Fruit fly (Drosophila melanogaster) whole organism, embryonic: ENCODE results near the gene Tpr2.

ENCODE experiments used
- CG11504 ChIP-seq: fragments of 200-800 bp; sonication (Bioruptor generic); optimal IDR thresholded peaks from 3 replicates; lab custom pipeline; 2019; ENCODE audit warnings: missing biosample characterization, mild to moderate bottlenecking, missing genetic modification characterization, moderate library complexity
- CG12391 ChIP-seq: fragments of 200-800 bp; sonication (Bioruptor generic); optimal IDR thresholded peaks from 3 replicates; lab custom pipeline; 2018; ENCODE audit warnings: missing biosample characterization, mild to moderate bottlenecking, missing genetic modification characterization, moderate library complexity
- CG13424 ChIP-seq: fragments of 200-800 bp; sonication (Bioruptor generic); optimal IDR thresholded peaks from 2 replicates; lab custom pipeline; 2019; ENCODE audit warnings: missing biosample characterization, mild to moderate bottlenecking, missing genetic modification characterization, moderate library complexity
- CG13775 ChIP-seq: fragments of 200-800 bp; sonication (Bioruptor generic); optimal IDR thresholded peaks from 3 replicates; lab custom pipeline; 2017; ENCODE audit warnings: missing biosample characterization, mild to moderate bottlenecking, missing genetic modification characterization
- CG14441 ChIP-seq: fragments of 200-800 bp; sonication (Bioruptor generic); IDR thresholded peaks from 2 replicates; pipeline ENCODE4 v1.3.6; 2022; ENCODE audit warnings: missing biosample characterization, missing genetic modification characterization
- CG17385 ChIP-seq: fragments of 200-800 bp; sonication (Bioruptor generic); optimal IDR thresholded peaks from 3 replicates; lab custom pipeline; 2018; ENCODE audit warnings: missing biosample characterization, mild to moderate bottlenecking, missing genetic modification characterization
- CG17612 ChIP-seq: fragments of 200-800 bp; sonication (Bioruptor generic); IDR thresholded peaks from 2 replicates; pipeline ENCODE4 v1.3.6; 2022; ENCODE audit warnings: missing biosample characterization, missing genetic modification characterization
- CG18599 ChIP-seq: fragments of 200-800 bp; sonication (Bioruptor generic); optimal IDR thresholded peaks from 3 replicates; lab custom pipeline; 2017; ENCODE audit warnings: missing biosample characterization, missing genetic modification characterization, mild to moderate bottlenecking, moderate library complexity, missing genetic modification reagents
- CG2129 ChIP-seq: fragments of 200-800 bp; sonication (Bioruptor generic); IDR thresholded peaks from 2 replicates; pipeline ENCODE4 v1.3.6; 2022; ENCODE audit warnings: missing biosample characterization, missing genetic modification characterization; ENCODE audit not compliant: partially characterized antibody
- CG2199 ChIP-seq: fragments of 200-800 bp; sonication (Bioruptor generic); IDR thresholded peaks from 3 replicates; pipeline ENCODE4 v1.3.6; 2022; ENCODE audit warnings: missing biosample characterization, missing genetic modification characterization
- CG34376 ChIP-seq: fragments of 200-800 bp; sonication (Bioruptor generic); optimal IDR thresholded peaks from 2 replicates; lab custom pipeline; 2018; ENCODE audit warnings: missing biosample characterization, mild to moderate bottlenecking, missing genetic modification characterization
- CG42726 ChIP-seq: fragments of 200-800 bp; sonication (Bioruptor generic); IDR thresholded peaks from 2 replicates; pipeline ENCODE4 v1.3.6; 2022; ENCODE audit warnings: missing biosample characterization, missing genetic modification characterization; ENCODE audit not compliant: partially characterized antibody
- CG6654 ChIP-seq: fragments of 200-800 bp; sonication (Bioruptor generic); optimal IDR thresholded peaks from 2 replicates; lab custom pipeline; 2017; ENCODE audit warnings: missing biosample characterization, mild to moderate bottlenecking, missing genetic modification characterization
- CG6854 ChIP-seq: fragments of 200-800 bp; sonication (Bioruptor generic); optimal IDR thresholded peaks from 3 replicates; lab custom pipeline; 2017; ENCODE audit warnings: missing biosample characterization, mild to moderate bottlenecking, missing genetic modification characterization
- CG7786 ChIP-seq: fragments of 200-800 bp; sonication (Bioruptor generic); optimal IDR thresholded peaks from 2 replicates; lab custom pipeline; 2016; ENCODE audit warnings: missing biosample characterization, missing genetic modification characterization
- CG8388 ChIP-seq: fragments of 200-800 bp; sonication (Bioruptor generic); optimal IDR thresholded peaks from 2 replicates; lab custom pipeline; 2019; ENCODE audit warnings: missing biosample characterization, mild to moderate bottlenecking, missing genetic modification characterization, moderate library complexity
- CG8944 ChIP-seq: fragments of 200-800 bp; sonication (Bioruptor generic); optimal IDR thresholded peaks from 3 replicates; lab custom pipeline; 2016; ENCODE audit warnings: missing biosample characterization, missing genetic modification characterization
- CG9727 ChIP-seq: fragments of 200-800 bp; sonication (Bioruptor generic); optimal IDR thresholded peaks from 3 replicates; lab custom pipeline; 2017; ENCODE audit warnings: missing biosample characterization, mild to moderate bottlenecking, missing genetic modification characterization
- Dref ChIP-seq: fragments of 200-800 bp; sonication (Bioruptor generic); IDR thresholded peaks from 2 replicates; pipeline ENCODE4 v1.3.6; 2022; ENCODE audit warnings: missing biosample characterization, missing genetic modification characterization
- GATAe ChIP-seq: fragments of 200-800 bp; sonication (Bioruptor generic); conservative IDR thresholded peaks from 2 replicates; pipeline ENCODE4 v1.3.6; 2022; ENCODE audit warnings: missing biosample characterization, missing genetic modification characterization
- Hr51 ChIP-seq, 2 experiments: fragments of 200-800 bp; sonication (Bioruptor generic); optimal IDR thresholded peaks; 2 replicates in 1 of 2; 3 replicates in 1 of 2; lab custom pipeline; 2016 to 2018; ENCODE audit warnings: missing biosample characterization in 2 of 2, missing genetic modification characterization in 2 of 2, mild to moderate bottlenecking in 1 of 2, moderate library complexity in 1 of 2
- Meics ChIP-seq: fragments of 200-800 bp; sonication (Bioruptor generic); optimal IDR thresholded peaks from 2 replicates; lab custom pipeline; 2017; ENCODE audit warnings: missing biosample characterization, mild to moderate bottlenecking, missing genetic modification characterization
- Myb ChIP-seq: fragments of 200-800 bp; sonication (Bioruptor generic); optimal IDR thresholded peaks from 2 replicates; lab custom pipeline; 2016; ENCODE audit warnings: missing biosample characterization, missing genetic modification characterization
- Pdp1 ChIP-seq, 2 experiments: fragments of 200-800 bp; sonication (Bioruptor generic); optimal IDR thresholded peaks; 3 replicates each; lab custom pipeline; 2016; ENCODE audit warnings: missing biosample characterization in 2 of 2, missing genetic modification characterization in 2 of 2, mild to moderate bottlenecking in 1 of 2, moderate library complexity in 1 of 2
- Vsx1 ChIP-seq: fragments of 200-800 bp; sonication (Bioruptor generic); optimal IDR thresholded peaks from 2 replicates; lab custom pipeline; 2017; ENCODE audit warnings: missing biosample characterization, mild to moderate bottlenecking, missing genetic modification characterization, missing genetic modification reagents
- al ChIP-seq: fragments of 200-800 bp; sonication (Bioruptor generic); IDR thresholded peaks from 2 replicates; pipeline ENCODE4 v1.3.6; 2022; ENCODE audit warnings: missing biosample characterization, missing genetic modification characterization
- ap ChIP-seq: fragments of 200-800 bp; sonication (Bioruptor generic); IDR thresholded peaks from 2 replicates; pipeline ENCODE4 v1.3.6; 2022; ENCODE audit warnings: missing biosample characterization, missing genetic modification characterization
- cato ChIP-seq: fragments of 200-800 bp; sonication (Bioruptor generic); optimal IDR thresholded peaks from 2 replicates; lab custom pipeline; 2016; ENCODE audit warnings: missing biosample characterization, missing genetic modification characterization, borderline replicate concordance
- caup ChIP-seq: fragments of 200-800 bp; sonication (Bioruptor generic); optimal IDR thresholded peaks from 3 replicates; lab custom pipeline; 2017; ENCODE audit warnings: missing biosample characterization, mild to moderate bottlenecking, missing genetic modification characterization, moderate library complexity; ENCODE audit not compliant: severe bottlenecking
- dati ChIP-seq: fragments of 200-800 bp; sonication (Bioruptor generic); IDR thresholded peaks from 2 replicates; pipeline ENCODE4 v1.3.6; 2022; ENCODE audit warnings: missing biosample characterization, missing genetic modification characterization
- en ChIP-seq: fragments of 200-800 bp; sonication (Bioruptor generic); optimal IDR thresholded peaks from 2 replicates; lab custom pipeline; 2016; ENCODE audit warnings: missing biosample characterization, missing genetic modification characterization
- exex ChIP-seq: fragments of 200-800 bp; sonication (Bioruptor generic); optimal IDR thresholded peaks from 4 replicates; lab custom pipeline; 2018; ENCODE audit warnings: missing biosample characterization, mild to moderate bottlenecking, missing genetic modification characterization, moderate library complexity
- eyg ChIP-seq: fragments of 200-800 bp; sonication (Bioruptor generic); optimal IDR thresholded peaks from 3 replicates; lab custom pipeline; 2016; ENCODE audit warnings: missing biosample characterization, missing genetic modification characterization
- hkb ChIP-seq, 2 experiments: fragments of 200-800 bp in 1 of 2; fragments of >200 bp in 1 of 2; sonication (Bioruptor generic) in 1 of 2; IDR thresholded peaks in 1 of 2; optimal IDR thresholded peaks in 1 of 2; 2 replicates each; pipeline versions ENCODE4 v1.3.6 to Lab custom; 2017 to 2022; ENCODE audit warnings: missing biosample characterization in 1 of 2, missing genetic modification characterization in 1 of 2
- kay ChIP-seq: fragments of 200-800 bp; sonication (Bioruptor generic); optimal IDR thresholded peaks from 2 replicates; lab custom pipeline; 2016; ENCODE audit warnings: missing biosample characterization, missing genetic modification characterization
- lab ChIP-seq: fragments of 200-800 bp; sonication (Bioruptor generic); optimal IDR thresholded peaks from 3 replicates; lab custom pipeline; 2017; ENCODE audit warnings: missing biosample characterization, missing genetic modification characterization, mild to moderate bottlenecking, moderate library complexity, missing genetic modification reagents
- lov ChIP-seq, 2 experiments: fragments of 200-800 bp in 1 of 2; fragments of >200 bp in 1 of 2; sonication (Bioruptor generic) in 1 of 2; IDR thresholded peaks in 1 of 2; optimal IDR thresholded peaks in 1 of 2; 2 replicates in 1 of 2; 3 replicates in 1 of 2; pipeline versions ENCODE4 v1.3.6 to Lab custom; 2017 to 2022; ENCODE audit warnings: missing biosample characterization in 1 of 2, missing genetic modification characterization in 1 of 2
- mirr ChIP-seq: fragments of 200-800 bp; sonication (Bioruptor generic); optimal IDR thresholded peaks from 3 replicates; lab custom pipeline; 2018; ENCODE audit warnings: missing biosample characterization, mild to moderate bottlenecking, missing genetic modification characterization
- slou ChIP-seq: fragments of 200-800 bp; sonication (Bioruptor generic); optimal IDR thresholded peaks from 3 replicates; lab custom pipeline; 2016; ENCODE audit warnings: missing biosample characterization, missing genetic modification characterization
- sug ChIP-seq: fragments of 200-800 bp; optimal IDR thresholded peaks from 2 replicates; lab custom pipeline; 2019; ENCODE audit warnings: missing biosample characterization, mild to moderate bottlenecking, missing genetic modification characterization, moderate library complexity
- tx ChIP-seq: fragments of 200-800 bp; sonication (Bioruptor generic); optimal IDR thresholded peaks from 2 replicates; lab custom pipeline; 2016; ENCODE audit warnings: missing biosample characterization, missing genetic modification characterization
- vnd ChIP-seq: fragments of 200-800 bp; sonication (Bioruptor generic); IDR thresholded peaks from 3 replicates; pipeline ENCODE4 v1.3.6; 2022; ENCODE audit warnings: missing biosample characterization, missing genetic modification characterization; ENCODE audit not compliant: partially characterized antibody
- wdn ChIP-seq: fragments of 200-800 bp; sonication (Bioruptor generic); IDR thresholded peaks from 2 replicates; pipeline ENCODE4 v1.3.6; 2022; ENCODE audit warnings: missing biosample characterization, missing genetic modification characterization
- zen ChIP-seq: fragments of 200-800 bp; sonication (Bioruptor generic); optimal IDR thresholded peaks from 3 replicates; lab custom pipeline; 2018; ENCODE audit warnings: missing biosample characterization, mild to moderate bottlenecking, missing genetic modification characterization, moderate library complexity

Gene Tpr2

dm6 chr2L:16492617-16493203, 1.4 kb downstream of the Tpr2 start (continued):
- peak; percentile 63 for TF ChIP-seq Meics (GFP tag; lab: Kevin White, UChicago)

DNA sequence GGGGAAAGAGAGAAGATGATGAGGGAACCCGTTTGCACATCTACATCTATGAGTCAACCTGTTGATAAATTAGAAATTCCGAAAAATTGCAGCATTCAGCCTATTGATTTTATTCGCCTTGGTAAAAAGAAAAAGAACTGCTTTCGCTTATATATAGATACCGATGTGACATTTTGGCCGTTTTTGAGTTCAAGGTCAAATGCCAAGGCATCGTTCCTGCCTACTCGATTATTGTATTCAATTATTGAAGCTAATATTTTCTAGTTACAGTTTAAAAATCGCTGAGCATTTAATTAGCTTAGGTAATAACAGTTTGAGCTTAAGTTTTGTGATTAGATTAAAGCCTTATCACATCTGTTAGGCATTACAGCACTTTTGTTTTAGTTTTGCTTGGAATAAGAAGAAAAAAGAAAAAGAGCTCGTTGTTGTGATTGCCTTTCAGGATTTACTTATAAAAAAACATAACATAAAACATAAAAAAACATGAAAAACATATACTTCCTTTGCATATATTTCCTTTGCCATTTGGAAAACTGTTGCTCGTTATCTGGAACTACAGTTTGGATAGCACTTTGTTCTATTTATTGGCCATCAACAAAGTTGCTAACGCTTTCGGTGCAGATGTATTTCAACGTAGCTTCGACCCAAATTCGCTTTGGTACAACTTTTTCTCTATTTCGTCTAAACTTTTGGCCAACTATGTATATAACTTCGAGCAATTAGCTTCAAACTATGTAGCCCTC, 2.8 kb downstream of the Tpr2 start:
- TF ChIP-seq kay (GFP tag; lab: Kevin White, UChicago) (no peak), CG18599 (GFP tag; lab: Kevin White, UChicago) (no peak), CG13775 (GFP tag; lab: Kevin White, UChicago) (no peak), cato (no peak), CG42726 (GFP tag; lab: Robert Waterston, UW) (no peak), CG14441 (GFP tag; lab: Robert Waterston, UW) (no peak), CG17612 (GFP tag; lab: Robert Waterston, UW) (no peak), caup (GFP tag; lab: Kevin White, UChicago) (no peak), CG2199 (GFP tag; lab: Robert Waterston, UW) (no peak), CG2129 (GFP tag; lab: Robert Waterston, UW) (no peak), ap (GFP tag; lab: Robert Waterston, UW) (no peak), dati (GFP tag; lab: Robert Waterston, UW) (no peak), exex (tag; lab: Kevin White, UChicago) (peak; percentile 84), CG8944 (GFP tag; lab: Kevin White, UChicago) (no peak), wdn (GFP tag; lab: Robert Waterston, UW) (no peak), Pdp1 (GFP tag; optimal IDR thresholded peaks at IDR 0.05; lab: Kevin White, UChicago) (peak in 1 of 2 experiments; percentile 82), lab (GFP tag; lab: Kevin White, UChicago) (no peak), eyg (GFP tag; lab: Kevin White, UChicago) (no peak), Hr51 (GFP tag; optimal IDR thresholded peaks at IDR 0.05; lab: Kevin White, UChicago) (no peak), al (GFP tag; lab: Robert Waterston, UW) (no peak), CG6854 (GFP tag; lab: Kevin White, UChicago) (peak; percentile 14), CG11504 (peak; percentile 91), GATAe (GFP tag; lab: Robert Waterston, UW) (peak; percentile 32; the same call in 1 of the 2 replicates), Vsx1 (GFP tag; lab: Kevin White, UChicago) (peak; percentile 82), CG9727 (GFP tag; lab: Kevin White, UChicago) (no peak), CG8388 (GFP tag; lab: Kevin White, UChicago) (no peak), en (GFP tag; lab: Kevin White, UChicago) (no peak), lov (optimal IDR thresholded peaks at IDR 0.05; lab: Kevin White, UChicago) (no peak), lov (GFP tag; IDR thresholded peaks at IDR 0.05; lab: Robert Waterston, UW) (no peak), CG12391 (tag; lab: Kevin White, UChicago) (no peak), CG6654 (GFP tag; lab: Kevin White, UChicago) (peak; percentile 93), CG13424 (tag; lab: Kevin White, UChicago) (no peak), Dref (GFP tag; lab: Robert Waterston, UW) (no peak), slou (GFP tag; lab: Kevin White, UChicago) (no peak), vnd (GFP tag; lab: Robert Waterston, UW) (no peak), sug (peak; percentile 3), mirr (GFP tag; lab: Kevin White, UChicago) (no peak), CG17385 (GFP tag; lab: Kevin White, UChicago) (no peak), Myb (GFP tag; lab: Kevin White, UChicago) (no peak), CG34376 (GFP tag; lab: Kevin White, UChicago) (no peak), CG7786 (no peak), tx (GFP tag; lab: Kevin White, UChicago) (no peak), hkb (optimal IDR thresholded peaks at IDR 0.05; lab: Kevin White, UChicago) (no peak), hkb (GFP tag; IDR thresholded peaks at IDR 0.05; lab: Robert Waterston, UW) (no peak), zen (tag; lab: Kevin White, UChicago) (no peak)
